Worm (Caenorhabditis elegans) whole organism, L4/young adult: ENCODE measurements around the gene Y57G11C.51.

Experiments used
- W03F9.2 ChIP-seq: fragments of 150-350 bp; optimal IDR thresholded peaks from 2 replicates; lab custom pipeline; 2014; ENCODE audit warnings: missing biosample characterization, missing genetic modification characterization
- dao-5 ChIP-seq: sonication (generic microtip); optimal IDR thresholded peaks from 2 replicates; lab custom pipeline; 2016; ENCODE audit warnings: missing genotype, missing genetic modification characterization, moderate library complexity, missing compliant biosample characterization
- him-1 ChIP-seq: sonication (generic microtip); optimal IDR thresholded peaks from 2 replicates; lab custom pipeline; 2016; ENCODE audit warnings: missing genotype, missing genetic modification reagents, missing genetic modification characterization, missing compliant biosample characterization

DNA sequence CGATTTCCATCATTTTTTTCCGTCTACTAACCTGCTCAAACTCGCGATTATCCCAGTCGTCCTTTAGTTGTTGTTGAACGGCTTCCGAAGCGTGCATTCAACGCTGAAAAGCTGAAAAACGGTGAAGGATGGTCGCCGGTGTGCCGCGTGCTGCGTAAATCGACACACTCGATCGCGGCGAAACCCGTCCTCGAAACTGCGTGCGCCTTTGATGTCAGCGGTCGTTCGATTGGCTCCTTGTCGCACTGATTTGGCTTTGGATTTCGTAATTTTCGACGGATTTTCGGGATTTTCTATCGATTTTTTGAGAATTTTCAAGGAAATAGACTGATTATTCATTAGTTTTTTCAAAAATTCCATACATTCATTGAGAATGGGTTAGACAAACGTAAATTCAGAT is 23.0 kb upstream of the Y57G11C.51 start, which contains the start of the genes Y57G11C.1147 and nuo-3:
- TF ChIP-seq W03F9.2 (no peak), him-1 (tag; lab: Kevin White, UChicago) (no peak), dao-5 (tag; lab: Kevin White, UChicago) (no peak)
